Fruit fly (Drosophila melanogaster) whole organism, embryonic: ENCODE data around the gene CG3505.
A peak's percentile ranks its signal among the peaks of the same experiment; 100 is the strongest.

Source experiments
- Antp ChIP-seq: fragments of 200-800 bp; sonication (Bioruptor generic); optimal IDR thresholded peaks from 3 replicates; lab custom pipeline; 2016; ENCODE audit warnings: missing biosample characterization, missing genetic modification characterization
- Blimp-1 ChIP-seq: fragments of 200-800 bp; sonication (Bioruptor generic); optimal IDR thresholded peaks from 3 replicates; lab custom pipeline; 2018; ENCODE audit warnings: missing biosample characterization, missing genetic modification characterization, mild to moderate bottlenecking, moderate library complexity, missing genetic modification reagents
- CG10209 ChIP-seq: fragments of 200-800 bp; sonication (Bioruptor generic); optimal IDR thresholded peaks from 3 replicates; lab custom pipeline; 2017; ENCODE audit warnings: missing biosample characterization, mild to moderate bottlenecking, missing genetic modification characterization, missing genetic modification reagents
- CG11093 ChIP-seq: fragments of 200-800 bp; sonication (Bioruptor generic); IDR thresholded peaks from 3 replicates; pipeline ENCODE4 v1.3.6; 2022; ENCODE audit warnings: missing biosample characterization, missing genetic modification characterization
- CG14441 ChIP-seq: fragments of 200-800 bp; sonication (Bioruptor generic); IDR thresholded peaks from 2 replicates; pipeline ENCODE4 v1.3.6; 2022; ENCODE audit warnings: missing biosample characterization, missing genetic modification characterization
- CG16813 ChIP-seq: fragments of 200-800 bp; sonication (Bioruptor generic); IDR thresholded peaks from 3 replicates; pipeline ENCODE4 v1.3.6; 2022; ENCODE audit warnings: missing biosample characterization, missing genetic modification characterization; ENCODE audit not compliant: partially characterized antibody
- CG16863 ChIP-seq: fragments of 200-800 bp; sonication (Bioruptor generic); optimal IDR thresholded peaks from 3 replicates; lab custom pipeline; 2016; ENCODE audit warnings: missing biosample characterization, missing genetic modification characterization
- CG18599 ChIP-seq: fragments of 200-800 bp; sonication (Bioruptor generic); optimal IDR thresholded peaks from 3 replicates; lab custom pipeline; 2017; ENCODE audit warnings: missing biosample characterization, missing genetic modification characterization, mild to moderate bottlenecking, moderate library complexity, missing genetic modification reagents
- CG31365 ChIP-seq: fragments of 200-800 bp; sonication (Bioruptor generic); optimal IDR thresholded peaks from 2 replicates; lab custom pipeline; 2018; ENCODE audit warnings: missing biosample characterization, mild to moderate bottlenecking, missing genetic modification characterization
- CG34422 ChIP-seq: fragments of 200-800 bp; sonication (Bioruptor generic); IDR thresholded peaks from 3 replicates; pipeline ENCODE4 v1.3.6; 2022; ENCODE audit warnings: missing biosample characterization, missing genetic modification characterization
- CG6813 ChIP-seq: fragments of 200-800 bp; sonication (Bioruptor generic); optimal IDR thresholded peaks from 2 replicates; lab custom pipeline; 2017; ENCODE audit warnings: missing biosample characterization, missing genetic modification characterization, mild to moderate bottlenecking, moderate library complexity, missing genetic modification reagents
- CG7839 ChIP-seq: fragments of 200-800 bp; sonication (Bioruptor generic); optimal IDR thresholded peaks from 3 replicates; lab custom pipeline; 2018; ENCODE audit warnings: missing biosample characterization, mild to moderate bottlenecking, missing genetic modification characterization, moderate library complexity
- CG7963 ChIP-seq: fragments of 200-800 bp; sonication (Bioruptor generic); IDR thresholded peaks from 3 replicates; pipeline ENCODE4 v1.3.6; 2022; ENCODE audit warnings: missing biosample characterization, missing genetic modification characterization; ENCODE audit not compliant: partially characterized antibody
- CG9609 ChIP-seq: fragments of 200-800 bp; sonication (Bioruptor generic); optimal IDR thresholded peaks from 3 replicates; lab custom pipeline; 2016; ENCODE audit warnings: missing biosample characterization, missing genetic modification characterization
- E2f2 ChIP-seq: fragments of 200-800 bp; sonication (Bioruptor generic); IDR thresholded peaks from 2 replicates; pipeline ENCODE4 v1.3.6; 2022; ENCODE audit warnings: missing biosample characterization, missing genetic modification characterization
- GATAe ChIP-seq: fragments of 200-800 bp; sonication (Bioruptor generic); conservative IDR thresholded peaks from 2 replicates; pipeline ENCODE4 v1.3.6; 2022; ENCODE audit warnings: missing biosample characterization, missing genetic modification characterization
- Gsc ChIP-seq: fragments of 200-800 bp; sonication (Bioruptor generic); IDR thresholded peaks from 2 replicates; pipeline ENCODE4 v1.3.6; 2022; ENCODE audit warnings: missing biosample characterization, missing genetic modification characterization
- H15 ChIP-seq: fragments of 200-800 bp; sonication (Bioruptor generic); IDR thresholded peaks from 3 replicates; pipeline ENCODE4 v1.3.6; 2022; ENCODE audit warnings: missing biosample characterization, missing genetic modification characterization
- HLH3B ChIP-seq: fragments of 200-800 bp; sonication (Bioruptor generic); IDR thresholded peaks from 2 replicates; pipeline ENCODE4 v1.3.6; 2022; ENCODE audit warnings: missing biosample characterization, missing genetic modification characterization
- HLH4C ChIP-seq: fragments of 200-800 bp; sonication (Bioruptor generic); IDR thresholded peaks from 3 replicates; pipeline ENCODE4 v1.3.6; 2022; ENCODE audit warnings: missing biosample characterization, missing genetic modification characterization; ENCODE audit not compliant: partially characterized antibody
- HLH54F ChIP-seq: fragments of 200-800 bp; sonication (Bioruptor generic); optimal IDR thresholded peaks from 3 replicates; lab custom pipeline; 2016; ENCODE audit warnings: missing biosample characterization, missing genetic modification characterization
- Hmx ChIP-seq: fragments of 200-800 bp; sonication (Bioruptor generic); optimal IDR thresholded peaks from 2 replicates; lab custom pipeline; 2016; ENCODE audit warnings: missing biosample characterization, missing genetic modification characterization
- Hr78 ChIP-seq, 2 experiments: fragments of 200-800 bp in 1 of 2; fragments of >200 bp in 1 of 2; sonication (Bioruptor generic) in 1 of 2; optimal IDR thresholded peaks; 2 replicates each; lab custom pipeline; 2017 to 2019; ENCODE audit warnings: missing biosample characterization in 2 of 2, missing genetic modification characterization in 2 of 2, mild to moderate bottlenecking in 1 of 2, moderate library complexity in 1 of 2
- Hsf ChIP-seq: fragments of 200-800 bp; sonication (Bioruptor generic); optimal IDR thresholded peaks from 3 replicates; lab custom pipeline; 2016; ENCODE audit warnings: missing biosample characterization, missing genetic modification characterization
- Lpt ChIP-seq: fragments of >200 bp; optimal IDR thresholded peaks from 2 replicates; lab custom pipeline; 2018; ENCODE audit warnings: missing biosample characterization, missing genetic modification characterization
- Nf-YC ChIP-seq: fragments of 200-800 bp; optimal IDR thresholded peaks from 3 replicates; lab custom pipeline; 2019; ENCODE audit warnings: missing biosample characterization, mild to moderate bottlenecking, missing genetic modification characterization, moderate library complexity
- Oli ChIP-seq: fragments of 200-800 bp; sonication (Bioruptor generic); optimal IDR thresholded peaks from 2 replicates; lab custom pipeline; 2018; ENCODE audit warnings: missing biosample characterization, mild to moderate bottlenecking, missing genetic modification characterization, moderate library complexity
- Spps ChIP-seq: fragments of 200-800 bp; sonication (Bioruptor generic); optimal IDR thresholded peaks from 2 replicates; lab custom pipeline; 2018; ENCODE audit warnings: missing biosample characterization, mild to moderate bottlenecking, missing genetic modification characterization
- TFAM ChIP-seq: fragments of 200-800 bp; sonication (Bioruptor generic); optimal IDR thresholded peaks from 2 replicates; lab custom pipeline; 2017; ENCODE audit warnings: missing biosample characterization, missing genetic modification characterization, inconsistent platforms
- Tbp ChIP-seq: fragments of >200 bp; optimal IDR thresholded peaks from 2 replicates; lab custom pipeline; 2018; ENCODE audit warnings: missing biosample characterization, missing genetic modification characterization
- ap ChIP-seq: fragments of 200-800 bp; sonication (Bioruptor generic); IDR thresholded peaks from 2 replicates; pipeline ENCODE4 v1.3.6; 2022; ENCODE audit warnings: missing biosample characterization, missing genetic modification characterization
- ara ChIP-seq: fragments of 200-800 bp; sonication (Bioruptor generic); IDR thresholded peaks from 2 replicates; pipeline ENCODE4 v1.3.6; 2022; ENCODE audit warnings: missing biosample characterization, missing genetic modification characterization
- az2 ChIP-seq: fragments of 200-800 bp; sonication (Bioruptor generic); optimal IDR thresholded peaks from 3 replicates; lab custom pipeline; 2016; ENCODE audit warnings: missing biosample characterization, missing genetic modification characterization
- btn ChIP-seq: fragments of 200-800 bp; sonication (Bioruptor generic); optimal IDR thresholded peaks from 2 replicates; lab custom pipeline; 2016; ENCODE audit warnings: missing biosample characterization, missing genetic modification characterization
- chn ChIP-seq: fragments of 200-800 bp; sonication (Bioruptor generic); optimal IDR thresholded peaks from 2 replicates; lab custom pipeline; 2016; ENCODE audit warnings: missing biosample characterization, missing genetic modification characterization
- dmrt11E ChIP-seq: fragments of 200-800 bp; sonication (Bioruptor generic); optimal IDR thresholded peaks from 3 replicates; lab custom pipeline; 2018; ENCODE audit warnings: missing biosample characterization, mild to moderate bottlenecking, missing genetic modification characterization, moderate library complexity
- fru ChIP-seq: fragments of >200 bp; optimal IDR thresholded peaks from 2 replicates; lab custom pipeline; 2017
- gt ChIP-seq: fragments of 200-800 bp; sonication (Bioruptor generic); IDR thresholded peaks from 2 replicates; pipeline ENCODE4 v1.3.6; 2022; ENCODE audit warnings: missing biosample characterization, missing genetic modification characterization
- lola ChIP-seq, 3 experiments: fragments of >200 bp in 2 of 3; fragments of 200-800 bp in 1 of 3; sonication (Bioruptor generic) in 1 of 3; optimal IDR thresholded peaks; 2 replicates each; lab custom pipeline; 2017 to 2019; ENCODE audit warnings: missing biosample characterization in 3 of 3, missing genetic modification characterization in 3 of 3, mild to moderate bottlenecking in 1 of 3, moderate library complexity in 1 of 3
- nmo ChIP-seq: fragments of 200-800 bp; sonication (Bioruptor generic); optimal IDR thresholded peaks from 2 replicates; lab custom pipeline; 2018; ENCODE audit warnings: missing biosample characterization, mild to moderate bottlenecking, missing genetic modification characterization, moderate library complexity
- onecut ChIP-seq: fragments of 200-800 bp; sonication (Bioruptor generic); IDR thresholded peaks from 2 replicates; pipeline ENCODE4 v1.3.6; 2022; ENCODE audit warnings: missing biosample characterization, missing genetic modification characterization
- p53 ChIP-seq: fragments of 200-800 bp; sonication (Bioruptor generic); optimal IDR thresholded peaks from 2 replicates; lab custom pipeline; 2016; ENCODE audit warnings: missing biosample characterization, missing genetic modification characterization
- shn ChIP-seq: fragments of 200-800 bp; sonication (Bioruptor generic); optimal IDR thresholded peaks from 3 replicates; lab custom pipeline; 2016; ENCODE audit warnings: missing biosample characterization, missing genetic modification characterization
- tin ChIP-seq: fragments of 200-800 bp; sonication (Bioruptor generic); optimal IDR thresholded peaks from 3 replicates; lab custom pipeline; 2016; ENCODE audit warnings: missing biosample characterization, missing genetic modification characterization
- tio ChIP-seq: fragments of 200-800 bp; sonication (Bioruptor generic); optimal IDR thresholded peaks from 2 replicates; lab custom pipeline; 2017; ENCODE audit warnings: missing biosample characterization, missing genetic modification characterization, inconsistent platforms
- usp ChIP-seq: fragments of >200 bp; optimal IDR thresholded peaks from 2 replicates; lab custom pipeline; 2017; ENCODE audit warnings: missing biosample characterization, missing genetic modification characterization
- wdn ChIP-seq: fragments of 200-800 bp; sonication (Bioruptor generic); IDR thresholded peaks from 2 replicates; pipeline ENCODE4 v1.3.6; 2022; ENCODE audit warnings: missing biosample characterization, missing genetic modification characterization
- z ChIP-seq: fragments of 200-800 bp; sonication (Bioruptor generic); IDR thresholded peaks from 3 replicates; pipeline ENCODE4 v1.3.6; 2022; ENCODE audit warnings: missing biosample characterization, missing genetic modification characterization

Gene CG3505

dm6 chr3R:14654976-14655896, 2.0 kb upstream of the CG3505 start (continued):
- TF ChIP-seq Hr78 (GFP tag; optimal IDR thresholded peaks at IDR 0.05; lab: Kevin White, UChicago) (peak in 1 of 2 experiments; percentile 70), Hmx (GFP tag; lab: Kevin White, UChicago) (peak; percentile 71), Spps (tag; lab: Kevin White, UChicago) (peak; percentile 80), z (GFP tag; lab: Robert Waterston, UW) (peak; percentile 55; the same call in 1 of the 3 replicates), btn (GFP tag; lab: Kevin White, UChicago) (peak; percentile 64), az2 (GFP tag; lab: Kevin White, UChicago) (peak; percentile 92), tin (GFP tag; lab: Kevin White, UChicago) (peak; percentile 91), p53 (GFP tag; lab: Kevin White, UChicago) (peak; percentile 87), CG7963 (GFP tag; lab: Robert Waterston, UW) (peak; percentile 57; the same call in 2 of the 3 replicates), dmrt11E (tag; lab: Kevin White, UChicago) (peak; percentile 94), ap (GFP tag; lab: Robert Waterston, UW) (peak; percentile 87), tio (GFP tag; lab: Kevin White, UChicago) (peak; percentile 87), Tbp (GFP tag; lab: Kevin White, UChicago) (no peak), CG34422 (GFP tag; lab: Robert Waterston, UW) (peak; percentile 84), HLH54F (peak; percentile 89), TFAM (GFP tag; lab: Kevin White, UChicago) (peak; percentile 37), CG16813 (peak; percentile 55), HLH4C (peak; percentile 49; the same call in 2 of the 3 replicates), CG16863 (peak; percentile 92), CG14441 (GFP tag; lab: Robert Waterston, UW) (peak; percentile 94), fru (lab: Kevin White, UChicago) (no peak), Gsc (no peak), GATAe (GFP tag; lab: Robert Waterston, UW) (no peak; the same call in 1 of the 2 replicates), Hsf (GFP tag; lab: Kevin White, UChicago) (peak; percentile 92), gt (GFP tag; lab: Robert Waterston, UW) (peak; percentile 67), CG18599 (peak; percentile 97), chn (GFP tag; lab: Kevin White, UChicago) (peak; percentile 93), ara (GFP tag; lab: Robert Waterston, UW) (peak; percentile 92), CG11093 (GFP tag; lab: Robert Waterston, UW) (peak; percentile 88), CG31365 (tag; lab: Kevin White, UChicago) (peak; percentile 78), CG10209 (GFP tag; lab: Kevin White, UChicago) (peak; percentile 91), E2f2 (GFP tag; lab: Robert Waterston, UW) (peak; percentile 75), Nf-YC (peak; percentile 53), Oli (tag; lab: Kevin White, UChicago) (peak; percentile 95), CG6813 (GFP tag; lab: Kevin White, UChicago) (peak; percentile 95), lola (GFP tag; optimal IDR thresholded peaks at IDR 0.05; lab: Kevin White, UChicago) (peak in 1 of 3 experiments; percentile 91), Blimp-1 (GFP tag; lab: Kevin White, UChicago) (peak; percentile 88), H15 (GFP tag; lab: Robert Waterston, UW) (peak; percentile 89), nmo (peak; percentile 93), CG7839 (tag; lab: Kevin White, UChicago) (peak; percentile 95), Antp (peak; percentile 88), onecut (peak; percentile 93), shn (GFP tag; lab: Kevin White, UChicago) (peak; percentile 91), usp (GFP tag; lab: Kevin White, UChicago) (no peak), Lpt (GFP tag; lab: Kevin White, UChicago) (no peak), wdn (GFP tag; lab: Robert Waterston, UW) (peak; percentile 91), HLH3B (peak; percentile 89), CG9609 (GFP tag; lab: Kevin White, UChicago) (peak; percentile 89)
